Fruit fly (Drosophila melanogaster) whole organism, embryonic: Measurements from ENCODE around the gene CG4332.

ENCODE experiments used
- BtbVII ChIP-seq: fragments of 200-800 bp; sonication (Bioruptor generic); optimal IDR thresholded peaks from 3 replicates; lab custom pipeline; 2017; ENCODE audit warnings: missing biosample characterization, mild to moderate bottlenecking, missing genetic modification characterization
- CG1024 ChIP-seq: fragments of 200-800 bp; sonication (Bioruptor generic); IDR thresholded peaks from 2 replicates; pipeline ENCODE4 v1.3.6; 2022; ENCODE audit warnings: missing biosample characterization, missing genetic modification characterization
- CG10274 ChIP-seq: fragments of 200-800 bp; sonication (Bioruptor generic); optimal IDR thresholded peaks from 3 replicates; lab custom pipeline; 2017; ENCODE audit warnings: missing biosample characterization, mild to moderate bottlenecking, missing genetic modification characterization
- CG11085 ChIP-seq: fragments of 200-800 bp; sonication (Bioruptor generic); IDR thresholded peaks from 2 replicates; pipeline ENCODE4 v1.3.6; 2022; ENCODE audit warnings: missing biosample characterization, missing genetic modification characterization
- CG13424 ChIP-seq: fragments of 200-800 bp; sonication (Bioruptor generic); optimal IDR thresholded peaks from 2 replicates; lab custom pipeline; 2019; ENCODE audit warnings: missing biosample characterization, mild to moderate bottlenecking, missing genetic modification characterization, moderate library complexity
- CG14014 ChIP-seq: fragments of 200-800 bp; sonication (Bioruptor generic); IDR thresholded peaks from 2 replicates; pipeline ENCODE4 v1.3.6; 2022; ENCODE audit warnings: missing biosample characterization, missing genetic modification characterization
- CG15479 ChIP-seq: fragments of 200-800 bp; sonication (Bioruptor generic); optimal IDR thresholded peaks from 3 replicates; lab custom pipeline; 2019; ENCODE audit warnings: missing biosample characterization, mild to moderate bottlenecking, missing genetic modification characterization, moderate library complexity
- CG1792 ChIP-seq: fragments of 200-800 bp; sonication (Bioruptor generic); optimal IDR thresholded peaks from 2 replicates; lab custom pipeline; 2016; ENCODE audit warnings: missing biosample characterization, missing genetic modification characterization
- CG34224 ChIP-seq: fragments of 200-800 bp; sonication (Bioruptor generic); IDR thresholded peaks from 3 replicates; pipeline ENCODE4 v1.3.6; 2022; ENCODE audit warnings: missing biosample characterization, missing genetic modification characterization; ENCODE audit not compliant: partially characterized antibody
- CG4360 ChIP-seq: fragments of 200-800 bp; sonication (Bioruptor generic); IDR thresholded peaks from 2 replicates; pipeline ENCODE4 v1.3.6; 2022; ENCODE audit warnings: missing biosample characterization, missing genetic modification characterization
- CG4730 ChIP-seq: fragments of 200-800 bp; sonication (Bioruptor generic); IDR thresholded peaks from 2 replicates; pipeline ENCODE4 v1.3.6; 2022; ENCODE audit warnings: missing biosample characterization, missing genetic modification characterization
- CG4820 ChIP-seq: fragments of 200-800 bp; sonication (Bioruptor generic); optimal IDR thresholded peaks from 3 replicates; lab custom pipeline; 2016; ENCODE audit warnings: missing biosample characterization, missing genetic modification characterization
- CG4854 ChIP-seq: fragments of 200-800 bp; sonication (Bioruptor generic); optimal IDR thresholded peaks from 2 replicates; lab custom pipeline; 2016; ENCODE audit warnings: missing biosample characterization, missing genetic modification characterization, inconsistent platforms
- CG6813 ChIP-seq: fragments of 200-800 bp; sonication (Bioruptor generic); optimal IDR thresholded peaks from 2 replicates; lab custom pipeline; 2017; ENCODE audit warnings: missing biosample characterization, missing genetic modification characterization, mild to moderate bottlenecking, moderate library complexity, missing genetic modification reagents
- CG8281 ChIP-seq: fragments of 200-800 bp; sonication (Bioruptor generic); optimal IDR thresholded peaks from 2 replicates; lab custom pipeline; 2018; ENCODE audit warnings: missing biosample characterization, mild to moderate bottlenecking, missing genetic modification characterization, moderate library complexity
- CrebB ChIP-seq: fragments of 200-800 bp; sonication (Bioruptor generic); optimal IDR thresholded peaks from 3 replicates; lab custom pipeline; 2018; ENCODE audit warnings: missing biosample characterization, mild to moderate bottlenecking, missing genetic modification characterization
- Dfd ChIP-seq, 2 experiments: fragments of >200 bp; optimal IDR thresholded peaks; 2 replicates each; lab custom pipeline; 2017; ENCODE audit warnings: missing biosample characterization in 2 of 2, missing genetic modification characterization in 2 of 2
- Doc2 ChIP-seq: fragments of 200-800 bp; sonication (Bioruptor generic); IDR thresholded peaks from 2 replicates; pipeline ENCODE4 v1.3.6; 2022; ENCODE audit warnings: missing biosample characterization, missing genetic modification characterization
- Dref ChIP-seq: fragments of 200-800 bp; sonication (Bioruptor generic); IDR thresholded peaks from 2 replicates; pipeline ENCODE4 v1.3.6; 2022; ENCODE audit warnings: missing biosample characterization, missing genetic modification characterization
- Ets97D ChIP-seq: fragments of 200-800 bp; sonication (Bioruptor generic); optimal IDR thresholded peaks from 3 replicates; lab custom pipeline; 2016; ENCODE audit warnings: missing biosample characterization, missing genetic modification characterization
- HHEX ChIP-seq: fragments of 200-800 bp; sonication (Bioruptor generic); optimal IDR thresholded peaks from 3 replicates; lab custom pipeline; 2017; ENCODE audit warnings: missing biosample characterization, mild to moderate bottlenecking, missing genetic modification characterization, missing genetic modification reagents
- Med ChIP-seq: fragments of 200-800 bp; sonication (Bioruptor generic); peaks from one replicate; lab custom pipeline; 2016; ENCODE audit warnings: missing biosample characterization, missing genetic modification characterization, mild to moderate bottlenecking, inconsistent platforms, moderate library complexity
- NFAT ChIP-seq: fragments of 200-800 bp; sonication (Bioruptor generic); IDR thresholded peaks from 2 replicates; pipeline ENCODE4 v1.3.6; 2022; ENCODE audit warnings: missing biosample characterization, missing genetic modification characterization
- Optix ChIP-seq: fragments of 200-800 bp; sonication (Bioruptor generic); IDR thresholded peaks from 3 replicates; pipeline ENCODE4 v1.3.6; 2022; ENCODE audit warnings: missing biosample characterization, missing genetic modification characterization
- Poxn ChIP-seq: fragments of 200-800 bp; sonication (Bioruptor generic); IDR thresholded peaks from 2 replicates; pipeline ENCODE4 v1.3.6; 2022; ENCODE audit warnings: missing biosample characterization, missing genetic modification characterization
- Vsx1 ChIP-seq: fragments of 200-800 bp; sonication (Bioruptor generic); optimal IDR thresholded peaks from 2 replicates; lab custom pipeline; 2017; ENCODE audit warnings: missing biosample characterization, mild to moderate bottlenecking, missing genetic modification characterization, missing genetic modification reagents
- ara ChIP-seq: fragments of 200-800 bp; sonication (Bioruptor generic); IDR thresholded peaks from 2 replicates; pipeline ENCODE4 v1.3.6; 2022; ENCODE audit warnings: missing biosample characterization, missing genetic modification characterization
- bowl ChIP-seq: fragments of 200-800 bp; sonication (Bioruptor generic); IDR thresholded peaks from 2 replicates; pipeline ENCODE4 v1.3.6; 2022; ENCODE audit warnings: missing biosample characterization, missing genetic modification characterization
- cato ChIP-seq: fragments of 200-800 bp; sonication (Bioruptor generic); optimal IDR thresholded peaks from 2 replicates; lab custom pipeline; 2016; ENCODE audit warnings: missing biosample characterization, missing genetic modification characterization, borderline replicate concordance
- cg ChIP-seq: fragments of 200-800 bp; sonication (Bioruptor generic); optimal IDR thresholded peaks from 3 replicates; lab custom pipeline; 2019; ENCODE audit warnings: missing biosample characterization, mild to moderate bottlenecking, missing genetic modification characterization, moderate library complexity
- dpn ChIP-seq, 2 experiments: fragments of 200-800 bp; sonication (Bioruptor generic); optimal IDR thresholded peaks; 3 replicates each; lab custom pipeline; 2016; ENCODE audit warnings: missing biosample characterization in 2 of 2, missing genetic modification characterization in 2 of 2
- dysf ChIP-seq: fragments of 200-800 bp; sonication (Bioruptor generic); IDR thresholded peaks from 3 replicates; pipeline ENCODE4 v1.3.6; 2022; ENCODE audit warnings: missing biosample characterization, missing genetic modification characterization
- emc ChIP-seq: fragments of 200-800 bp; sonication (Bioruptor generic); optimal IDR thresholded peaks from 2 replicates; lab custom pipeline; 2016; ENCODE audit warnings: missing biosample characterization, missing genetic modification characterization
- fd96Cb ChIP-seq: fragments of 200-800 bp; sonication (Bioruptor generic); optimal IDR thresholded peaks from 2 replicates; lab custom pipeline; 2018; ENCODE audit warnings: missing biosample characterization, mild to moderate bottlenecking, missing genetic modification characterization, moderate library complexity
- fru ChIP-seq: fragments of >200 bp; optimal IDR thresholded peaks from 2 replicates; lab custom pipeline; 2017
- gce ChIP-seq: fragments of 200-800 bp; sonication (Bioruptor generic); IDR thresholded peaks from 3 replicates; pipeline ENCODE4 v1.3.6; 2022; ENCODE audit warnings: missing biosample characterization, missing genetic modification characterization
- gem ChIP-seq: fragments of 200-800 bp; sonication (Bioruptor generic); optimal IDR thresholded peaks from 2 replicates; lab custom pipeline; 2019; ENCODE audit warnings: missing biosample characterization, mild to moderate bottlenecking, missing genetic modification characterization, moderate library complexity
- gsb-n ChIP-seq: fragments of 200-800 bp; sonication (Bioruptor generic); optimal IDR thresholded peaks from 3 replicates; lab custom pipeline; 2018; ENCODE audit warnings: missing biosample characterization, mild to moderate bottlenecking, missing genetic modification characterization
- ham ChIP-seq: fragments of 200-800 bp; sonication (Bioruptor generic); IDR thresholded peaks from 2 replicates; pipeline ENCODE4 v1.3.6; 2022; ENCODE audit warnings: missing biosample characterization, missing genetic modification characterization
- hth ChIP-seq: fragments of >200 bp; optimal IDR thresholded peaks from 2 replicates; lab custom pipeline; 2017; ENCODE audit warnings: inconsistent platforms
- jing ChIP-seq: fragments of 200-800 bp; sonication (Bioruptor generic); optimal IDR thresholded peaks from 2 replicates; lab custom pipeline; 2018; ENCODE audit warnings: missing biosample characterization, mild to moderate bottlenecking, missing genetic modification characterization
- jumu ChIP-seq: fragments of 200-800 bp; sonication (Bioruptor generic); optimal IDR thresholded peaks from 3 replicates; lab custom pipeline; 2016; ENCODE audit warnings: missing biosample characterization, missing genetic modification characterization
- ken ChIP-seq: fragments of 200-800 bp; sonication (Bioruptor generic); IDR thresholded peaks from 3 replicates; pipeline ENCODE4 v1.3.6; 2022; ENCODE audit warnings: missing biosample characterization, missing genetic modification characterization
- nom ChIP-seq: fragments of 200-800 bp; sonication (Bioruptor generic); optimal IDR thresholded peaks from 2 replicates; lab custom pipeline; 2017; ENCODE audit warnings: missing biosample characterization, missing genetic modification characterization, mild to moderate bottlenecking, moderate library complexity, missing genetic modification reagents
- oc ChIP-seq: fragments of 200-800 bp; sonication (Bioruptor generic); optimal IDR thresholded peaks from 2 replicates; lab custom pipeline; 2018; ENCODE audit warnings: missing biosample characterization, mild to moderate bottlenecking, missing genetic modification characterization, moderate library complexity
- p53 ChIP-seq: fragments of 200-800 bp; sonication (Bioruptor generic); optimal IDR thresholded peaks from 2 replicates; lab custom pipeline; 2016; ENCODE audit warnings: missing biosample characterization, missing genetic modification characterization
- pzg ChIP-seq: fragments of 200-800 bp; sonication (Bioruptor generic); optimal IDR thresholded peaks from 3 replicates; lab custom pipeline; 2018; ENCODE audit warnings: missing biosample characterization, mild to moderate bottlenecking, missing genetic modification characterization, moderate library complexity
- repo ChIP-seq: fragments of 200-800 bp; sonication (Bioruptor generic); optimal IDR thresholded peaks from 2 replicates; lab custom pipeline; 2016; ENCODE audit warnings: missing biosample characterization, missing genetic modification characterization
- sens-2 ChIP-seq: fragments of 200-800 bp; sonication (Bioruptor generic); IDR thresholded peaks from 2 replicates; pipeline ENCODE4 v1.3.6; 2022; ENCODE audit warnings: missing biosample characterization, missing genetic modification characterization
- sug ChIP-seq: fragments of 200-800 bp; optimal IDR thresholded peaks from 2 replicates; lab custom pipeline; 2019; ENCODE audit warnings: missing biosample characterization, mild to moderate bottlenecking, missing genetic modification characterization, moderate library complexity
- usp ChIP-seq: fragments of >200 bp; optimal IDR thresholded peaks from 2 replicates; lab custom pipeline; 2017; ENCODE audit warnings: missing biosample characterization, missing genetic modification characterization
- vvl ChIP-seq: fragments of 200-800 bp; sonication (Bioruptor generic); IDR thresholded peaks from 2 replicates; pipeline ENCODE4 v1.3.6; 2022; ENCODE audit warnings: missing biosample characterization, missing genetic modification characterization
- yki ChIP-seq: fragments of >200 bp; optimal IDR thresholded peaks from 3 replicates; lab custom pipeline; 2018

The CG4332 gene

dm6 chrX:13159481-13159880 is 4.6 kb downstream of the CG4332 start, which contains the start of the genes Bap60 and CG12096 (continued):
- TF ChIP-seq ara (GFP tag; lab: Robert Waterston, UW) (peak; percentile 26; the same call in 1 of the 2 replicates), dpn (GFP tag; optimal IDR thresholded peaks at IDR 0.05; lab: Kevin White, UChicago) (peak; percentile 81 to 82), Dfd (GFP tag; optimal IDR thresholded peaks at IDR 0.05; lab: Kevin White, UChicago) (no peak), jing (GFP tag; lab: Kevin White, UChicago) (peak; percentile 26), CG10274 (no peak), CG6813 (no peak), CG15479 (no peak), CG4820 (GFP tag; lab: Kevin White, UChicago) (peak; percentile 65), CG4360 (no peak), gsb-n (tag; lab: Kevin White, UChicago) (no peak), emc (GFP tag; lab: Kevin White, UChicago) (peak; percentile 51), CG8281 (tag; lab: Kevin White, UChicago) (peak; percentile 39), Dref (peak; percentile 66), dysf (GFP tag; lab: Robert Waterston, UW) (peak; percentile 75; the same call in 2 of the 3 replicates), Poxn (GFP tag; lab: Robert Waterston, UW) (no peak), CG4730 (GFP tag; lab: Robert Waterston, UW) (no peak), nom (GFP tag; lab: Kevin White, UChicago) (no peak), Doc2 (GFP tag; lab: Robert Waterston, UW) (no peak), p53 (peak; percentile 37), CG1024 (GFP tag; lab: Robert Waterston, UW) (no peak), usp (GFP tag; lab: Kevin White, UChicago) (no peak), CG11085 (no peak), CG34224 (GFP tag; lab: Robert Waterston, UW) (peak; percentile 89), fru (no peak), jumu (peak; percentile 85), yki (no peak), BtbVII (GFP tag; lab: Kevin White, UChicago) (peak; percentile 30), ham (GFP tag; lab: Robert Waterston, UW) (0 out of 2 replicates have a peak, but pooled peaks have one; percentile 28), Ets97D (GFP tag; lab: Kevin White, UChicago) (peak; percentile 87), hth (lab: Kevin White, UChicago) (no peak), bowl (no peak), fd96Cb (tag; lab: Kevin White, UChicago) (peak; percentile 56), gce (no peak), CG14014 (GFP tag; lab: Robert Waterston, UW) (peak; percentile 56; the same call in 1 of the 2 replicates), HHEX (GFP tag; lab: Kevin White, UChicago) (peak; percentile 26), Med (GFP tag; lab: Kevin White, UChicago) (peak; percentile 98), Vsx1 (no peak), CrebB (tag; lab: Kevin White, UChicago) (peak; percentile 41), repo (GFP tag; lab: Kevin White, UChicago) (peak; percentile 65), ken (GFP tag; lab: Robert Waterston, UW) (no peak), sug (peak; percentile 86), cg (GFP tag; lab: Kevin White, UChicago) (peak; percentile 65), pzg (GFP tag; lab: Kevin White, UChicago) (peak; percentile 80), CG1792 (GFP tag; lab: Kevin White, UChicago) (peak; percentile 67), NFAT (GFP tag; lab: Robert Waterston, UW) (peak; percentile 49), vvl (GFP tag; lab: Robert Waterston, UW) (peak; percentile 52; the same call in 1 of the 2 replicates), sens-2 (GFP tag; lab: Robert Waterston, UW) (no peak), cato (GFP tag; lab: Kevin White, UChicago) (peak; percentile 25), CG13424 (tag; lab: Kevin White, UChicago) (peak; percentile 83), CG4854 (GFP tag; lab: Kevin White, UChicago) (peak; percentile 56), gem (tag; lab: Kevin White, UChicago) (peak; percentile 83), Optix (peak; percentile 13; the same call in 1 of the 3 replicates), oc (tag; lab: Kevin White, UChicago) (no peak)
